Worm (Caenorhabditis elegans): ENCODE measurements around the gene algn-14.

Gene algn-14

DNA sequence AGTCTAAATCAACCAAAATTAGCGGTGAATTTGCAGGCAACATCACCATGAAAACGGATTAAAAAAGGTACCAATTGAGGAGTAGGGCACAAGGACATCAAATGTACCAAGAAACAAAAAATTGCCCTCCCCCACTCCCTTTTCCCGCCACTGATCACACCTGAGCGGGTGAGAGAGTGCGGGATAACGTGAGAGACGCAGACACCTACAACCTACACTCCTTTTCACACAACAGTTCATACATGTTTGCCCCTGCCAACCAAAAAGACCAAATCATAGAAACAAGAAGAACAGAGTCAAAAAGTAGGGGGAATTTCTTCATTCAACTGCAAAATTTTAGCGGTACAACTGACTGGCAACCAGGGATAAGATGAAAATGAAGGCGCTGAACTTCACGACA lies 51.0 kb downstream of the algn-14 start:
- TF ChIP-seq snpc-4 (tag; optimal IDR thresholded peaks at IDR 0.05) (no peak), ZK546.5 (tag; optimal IDR thresholded peaks at IDR 0.05) (no peak), nhr-23 (tag; optimal IDR thresholded peaks at IDR 0.05) (no peak), egl-27 (tag; optimal IDR thresholded peaks at IDR 0.05) (no peak), nhr-28 (tag; optimal IDR thresholded peaks at IDR 0.05) (no peak), aly-2 (tag; optimal IDR thresholded peaks at IDR 0.05) (no peak), nhr-25 (tag; optimal IDR thresholded peaks at IDR 0.05) (no peak), sea-2 (GFP tag; optimal IDR thresholded peaks at IDR 0.05) (no peak), nhr-76 (tag; optimal IDR thresholded peaks at IDR 0.05) (no peak), ama-1 (optimal IDR thresholded peaks at IDR 0.05) (no peak)

DNA sequence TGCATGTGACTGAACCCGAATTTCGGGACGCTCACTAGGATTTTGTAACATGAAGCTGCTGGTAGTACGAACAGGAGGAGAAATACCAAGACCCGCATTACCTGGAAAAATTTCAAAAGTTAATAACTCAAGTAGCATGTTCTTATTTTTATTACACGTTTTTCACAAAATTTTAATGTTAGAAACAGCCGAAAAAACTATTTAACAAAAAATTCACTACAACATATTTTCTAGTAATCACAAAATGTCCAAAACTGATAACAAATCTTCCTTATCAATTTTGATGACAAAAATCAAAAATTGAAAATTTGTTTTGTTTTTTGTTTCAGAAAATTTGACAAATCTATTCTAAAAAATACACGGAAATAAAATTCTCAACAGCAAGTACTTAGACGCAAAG lies 52.2 kb downstream of the algn-14 start, which contains the start of gene ugt-45:
ugt-45 (minus strand) TSS at position 101 of the 400 bp plus-strand sequence.
- TF ChIP-seq ztf-11 (tag; optimal IDR thresholded peaks at IDR 0.05) = no peak
- no peak for TF ChIP-seq daf-12 (tag; optimal IDR thresholded peaks at IDR 0.05)
- no peak for TF ChIP-seq lin-39 (tag; optimal IDR thresholded peaks at IDR 0.05)
- no peak for TF ChIP-seq nhr-23 (tag; optimal IDR thresholded peaks at IDR 0.05)
- TF ChIP-seq egl-5 (tag; optimal IDR thresholded peaks at IDR 0.05) = no peak

Measured in whole organism, L3 larva.